Fruit fly (Drosophila melanogaster) whole organism, wandering third instar larva: ENCODE data around the gene daed.

Experiments used
- CrebA ChIP-seq: fragments of 200-800 bp; sonication (Bioruptor generic); optimal IDR thresholded peaks from 2 replicates; lab custom pipeline; 2016; ENCODE audit warnings: missing biosample characterization, mild to moderate bottlenecking, missing genetic modification characterization, borderline replicate concordance
- Dfd ChIP-seq: fragments of >200 bp; optimal IDR thresholded peaks from 2 replicates; lab custom pipeline; 2017; ENCODE audit warnings: missing biosample characterization, missing genetic modification characterization
- N ChIP-seq: fragments of >200 bp; optimal IDR thresholded peaks from 2 replicates; lab custom pipeline; 2018; ENCODE audit warnings: missing biosample characterization, missing external identifiers, missing genetic modification characterization
- br ChIP-seq: fragments of 200-800 bp; sonication (Bioruptor generic); optimal IDR thresholded peaks from 2 replicates; lab custom pipeline; 2016; ENCODE audit warnings: missing biosample characterization, missing genetic modification characterization
- ey ChIP-seq: fragments of 200-800 bp; sonication (Bioruptor generic); optimal IDR thresholded peaks from 2 replicates; lab custom pipeline; 2016; ENCODE audit warnings: missing biosample characterization, missing genetic modification characterization
- foxo ChIP-seq, 2 experiments: fragments of 200-800 bp; sonication (Bioruptor generic); optimal IDR thresholded peaks; 2 replicates in 1 of 2; 3 replicates in 1 of 2; lab custom pipeline; 2016 to 2017; ENCODE audit warnings: missing biosample characterization in 2 of 2, missing genetic modification characterization in 2 of 2
- h ChIP-seq: fragments of 200-800 bp; sonication (Bioruptor generic); optimal IDR thresholded peaks from 3 replicates; lab custom pipeline; 2016; ENCODE audit warnings: missing biosample characterization, mild to moderate bottlenecking, missing genetic modification characterization
- lola ChIP-seq: fragments of >200 bp; optimal IDR thresholded peaks from 2 replicates; lab custom pipeline; 2017; ENCODE audit warnings: missing biosample characterization, missing genetic modification characterization
- pan ChIP-seq: fragments of >200 bp; optimal IDR thresholded peaks from 2 replicates; lab custom pipeline; 2017
- psq ChIP-seq: fragments of 200-800 bp; sonication (Bioruptor generic); optimal IDR thresholded peaks from 3 replicates; lab custom pipeline; 2017; ENCODE audit warnings: missing biosample characterization, mild to moderate bottlenecking, missing genetic modification characterization, moderate library complexity
- rgr ChIP-seq: fragments of 200-800 bp; sonication (Bioruptor generic); optimal IDR thresholded peaks from 3 replicates; lab custom pipeline; 2016; ENCODE audit warnings: missing biosample characterization, mild to moderate bottlenecking, missing genetic modification characterization
- usp ChIP-seq: fragments of >200 bp; optimal IDR thresholded peaks from 2 replicates; lab custom pipeline; 2017; ENCODE audit warnings: missing biosample characterization, missing genetic modification characterization

DNA sequence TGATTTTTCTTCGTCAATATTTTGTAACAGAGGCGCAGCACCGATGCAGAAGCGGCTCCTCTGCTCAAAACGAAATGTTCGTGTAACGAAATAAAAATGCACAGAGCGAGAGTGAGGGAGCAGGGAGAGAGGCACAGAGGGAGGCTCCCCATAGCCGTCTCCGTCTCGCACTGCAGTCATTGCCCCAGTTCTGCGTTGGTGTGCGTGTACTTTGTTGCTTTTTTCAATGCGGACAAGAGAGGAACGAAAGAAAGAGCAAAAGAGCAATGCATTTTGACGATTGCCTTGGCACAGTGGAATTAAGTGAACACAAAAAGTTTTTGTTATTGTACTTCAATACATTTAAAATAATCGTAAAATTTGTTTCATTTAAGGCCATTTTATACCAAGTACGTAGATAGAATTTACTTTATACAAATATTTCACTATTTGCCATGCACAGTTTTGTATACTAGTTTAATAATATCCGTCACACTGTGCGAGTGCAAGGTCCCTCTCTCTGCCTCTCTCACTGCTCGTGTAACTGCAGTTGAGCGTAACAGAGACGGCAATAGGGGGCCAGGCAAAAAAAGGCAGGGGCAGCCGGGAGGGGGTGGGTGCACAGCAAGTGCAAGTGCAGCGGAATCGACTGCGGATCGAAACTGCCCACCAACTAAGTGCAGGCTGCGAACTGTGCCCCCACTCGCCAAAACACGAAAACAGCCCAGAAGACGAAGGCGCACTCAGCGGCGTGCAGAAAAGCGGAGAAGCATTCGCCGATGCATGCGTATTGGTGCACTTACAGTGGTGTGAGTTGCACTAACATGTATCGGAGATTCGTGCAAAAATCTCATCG is 13.9 kb downstream of the daed start:
- TF ChIP-seq h (GFP tag; lab: Kevin White, UChicago) = peak; percentile 100
- TF ChIP-seq Dfd = no peak
- peak; percentile 97 for TF ChIP-seq CrebA (GFP tag; lab: Kevin White, UChicago)
- TF ChIP-seq rgr (GFP tag; lab: Kevin White, UChicago) = peak; percentile 100
- no peak for TF ChIP-seq pan
- peak; percentile 100 for TF ChIP-seq br (GFP tag; lab: Kevin White, UChicago)
- TF ChIP-seq ey (GFP tag; lab: Kevin White, UChicago) = peak; percentile 100
- peak; percentile 99 for TF ChIP-seq psq (GFP tag; lab: Kevin White, UChicago)
- TF ChIP-seq foxo (GFP tag; optimal IDR thresholded peaks at IDR 0.05; lab: Kevin White, UChicago) = peak; percentile 98 to 100
- TF ChIP-seq lola (GFP tag; lab: Kevin White, UChicago) = no peak
- no peak for TF ChIP-seq usp (GFP tag; lab: Kevin White, UChicago)
- TF ChIP-seq N (GFP tag; lab: Kevin White, UChicago) = peak; percentile 24
